Worm (Caenorhabditis elegans) whole organism, L1 larva: ENCODE results near the gene F56D3.1.
"Not testable (repeated sequence)": the region's sequence is repeated elsewhere in the genome, so short reads cannot be mapped to it uniquely, and the experiment has no call there.

Source experiments
- lin-13 ChIP-seq: fragments of 150-350 bp; optimal IDR thresholded peaks from 2 replicates; lab custom pipeline; 2014; ENCODE audit warnings: missing biosample characterization, missing genetic modification reagents, missing genetic modification characterization
- nhr-77 ChIP-seq: fragments of 150-350 bp; optimal IDR thresholded peaks from 2 replicates; lab custom pipeline; 2014; ENCODE audit warnings: missing biosample characterization, missing genetic modification characterization

- TF ChIP-seq lin-13; nhr-77 (tag; lab: Kevin White, UChicago): not testable (repeated sequence)
Measured at ce11 chrII:4135259-4135658, 10.9 kb upstream of the F56D3.1 start, which contains the start of gene ast-1.
